Worm (Caenorhabditis elegans) whole organism, L3 larva: ENCODE results near the gene meg-2.

Source experiments
- R02D3.7 ChIP-seq: fragments of 150-350 bp; optimal IDR thresholded peaks from 2 replicates; lab custom pipeline; 2014; ENCODE audit warnings: missing biosample characterization, missing genetic modification characterization
- aly-2 ChIP-seq: fragments of 150-350 bp; optimal IDR thresholded peaks from 2 replicates; lab custom pipeline; 2014; ENCODE audit warnings: missing biosample characterization, missing genetic modification characterization
- ama-1 ChIP-seq: fragments of 150-350 bp; optimal IDR thresholded peaks from 2 replicates; lab custom pipeline; 2018
- ceh-28 ChIP-seq: fragments of 150-350 bp; optimal IDR thresholded peaks from 2 replicates; lab custom pipeline; 2014; ENCODE audit warnings: missing biosample characterization, missing genetic modification reagents, missing genetic modification characterization
- ceh-82 ChIP-seq: fragments of 150-350 bp; optimal IDR thresholded peaks from 2 replicates; lab custom pipeline; 2014; ENCODE audit warnings: missing biosample characterization, missing genetic modification characterization
- daf-12 ChIP-seq: fragments of 150-350 bp; optimal IDR thresholded peaks from 2 replicates; lab custom pipeline; 2014; ENCODE audit warnings: missing biosample characterization, missing genetic modification reagents, missing genetic modification characterization
- egl-27 ChIP-seq: sonication (generic microtip); optimal IDR thresholded peaks from 4 replicates; lab custom pipeline; 2017; ENCODE audit warnings: missing biosample characterization, missing genetic modification reagents, missing genetic modification characterization
- egl-5 ChIP-seq: fragments of 150-350 bp; optimal IDR thresholded peaks from 2 replicates; lab custom pipeline; 2017; ENCODE audit warnings: missing biosample characterization, missing genetic modification reagents, missing genetic modification characterization, inconsistent platforms
- elt-1 ChIP-seq: fragments of 150-350 bp; optimal IDR thresholded peaks from 2 replicates; lab custom pipeline; 2014; ENCODE audit warnings: missing biosample characterization, missing genetic modification characterization
- elt-2 ChIP-seq: sonication (generic microtip); optimal IDR thresholded peaks from 2 replicates; lab custom pipeline; 2016; ENCODE audit warnings: missing genetic modification reagents, mild to moderate bottlenecking, missing genetic modification characterization, missing compliant biosample characterization
- fkh-10 ChIP-seq: sonication (generic microtip); optimal IDR thresholded peaks from 2 replicates; lab custom pipeline; 2017; ENCODE audit warnings: missing biosample characterization, missing genetic modification reagents, missing genetic modification characterization
- hmg-11 ChIP-seq: sonication (generic microtip); optimal IDR thresholded peaks from 2 replicates; lab custom pipeline; 2016; ENCODE audit warnings: missing genetic modification characterization, missing compliant biosample characterization
- jun-1 ChIP-seq: fragments of 150-350 bp; optimal IDR thresholded peaks from 2 replicates; lab custom pipeline; 2014; ENCODE audit warnings: missing biosample characterization, missing genetic modification reagents, missing genetic modification characterization
- lin-15B ChIP-seq: fragments of 150-350 bp; optimal IDR thresholded peaks from 2 replicates; lab custom pipeline; 2014; ENCODE audit warnings: missing biosample characterization, missing genetic modification characterization
- lin-39 ChIP-seq: fragments of 150-350 bp; optimal IDR thresholded peaks from 2 replicates; lab custom pipeline; 2018; ENCODE audit warnings: missing biosample characterization, missing genetic modification reagents, missing genetic modification characterization
- mdl-1 ChIP-seq: fragments of 150-350 bp; optimal IDR thresholded peaks from 2 replicates; lab custom pipeline; 2014; ENCODE audit warnings: missing biosample characterization, missing genetic modification characterization
- nfya-1 ChIP-seq: sonication (generic microtip); optimal IDR thresholded peaks from 2 replicates; lab custom pipeline; 2017; ENCODE audit warnings: missing genetic modification characterization, mild to moderate bottlenecking, missing compliant biosample characterization, antibody characterized with exemption, moderate library complexity; ENCODE audit not compliant: insufficient read depth
- nhr-11 ChIP-seq: fragments of 150-350 bp; optimal IDR thresholded peaks from 2 replicates; lab custom pipeline; 2014; ENCODE audit warnings: missing biosample characterization, missing genetic modification characterization
- nhr-12 ChIP-seq: fragments of 150-350 bp; optimal IDR thresholded peaks from 2 replicates; lab custom pipeline; 2014; ENCODE audit warnings: missing biosample characterization, missing genetic modification characterization
- nhr-23 ChIP-seq: fragments of 150-350 bp; optimal IDR thresholded peaks from 2 replicates; lab custom pipeline; 2014; ENCODE audit warnings: missing biosample characterization, missing genetic modification reagents, missing genetic modification characterization
- nhr-237 ChIP-seq: fragments of 150-350 bp; optimal IDR thresholded peaks from 2 replicates; lab custom pipeline; 2014; ENCODE audit warnings: missing biosample characterization, missing genetic modification characterization
- nhr-25 ChIP-seq: sonication (generic microtip); optimal IDR thresholded peaks from 2 replicates; lab custom pipeline; 2017; ENCODE audit warnings: missing biosample characterization, missing genetic modification characterization
- nhr-28 ChIP-seq: fragments of 150-350 bp; optimal IDR thresholded peaks from 2 replicates; lab custom pipeline; 2014; ENCODE audit warnings: missing biosample characterization, missing genetic modification characterization
- nhr-43 ChIP-seq: sonication (generic microtip); optimal IDR thresholded peaks from 2 replicates; lab custom pipeline; 2016; ENCODE audit warnings: mild to moderate bottlenecking, missing genetic modification characterization, missing compliant biosample characterization; ENCODE audit not compliant: poor library complexity, severe bottlenecking
- nhr-76 ChIP-seq: fragments of 150-350 bp; sonication (generic microtip); optimal IDR thresholded peaks from 5 replicates; lab custom pipeline; 2014; ENCODE audit warnings: missing biosample characterization, missing genetic modification characterization
- nhr-77 ChIP-seq: fragments of 150-350 bp; optimal IDR thresholded peaks from 2 replicates; lab custom pipeline; 2014; ENCODE audit warnings: missing biosample characterization, missing genetic modification characterization
- pha-4 ChIP-seq: fragments of 150-350 bp; optimal IDR thresholded peaks from 2 replicates; lab custom pipeline; 2014; ENCODE audit warnings: missing biosample characterization, missing genetic modification reagents, missing genetic modification characterization
- pqm-1 ChIP-seq: fragments of 150-350 bp; optimal IDR thresholded peaks from 2 replicates; lab custom pipeline; 2017; ENCODE audit warnings: missing biosample characterization, missing genetic modification characterization, inconsistent platforms
- sea-2 ChIP-seq: fragments of 150-350 bp; sonication (generic microtip); optimal IDR thresholded peaks from 4 replicates; lab custom pipeline; 2014; ENCODE audit warnings: missing biosample characterization, missing genetic modification reagents, missing genetic modification characterization
- skn-1 ChIP-seq: fragments of 150-350 bp; optimal IDR thresholded peaks from 2 replicates; lab custom pipeline; 2014; ENCODE audit warnings: missing biosample characterization, missing genetic modification characterization
- snpc-4 ChIP-seq: fragments of 150-350 bp; optimal IDR thresholded peaks from 2 replicates; lab custom pipeline; 2014; ENCODE audit warnings: missing biosample characterization, missing genetic modification characterization
- tbx-2 ChIP-seq: sonication (generic microtip); optimal IDR thresholded peaks from 2 replicates; lab custom pipeline; 2016; ENCODE audit warnings: mild to moderate bottlenecking, missing genetic modification characterization, missing compliant biosample characterization
- unc-39 ChIP-seq: sonication (generic microtip); optimal IDR thresholded peaks from 4 replicates; lab custom pipeline; 2017; ENCODE audit warnings: missing biosample characterization, missing genetic modification characterization
- unc-62 ChIP-seq: fragments of 150-350 bp; sonication (generic microtip); optimal IDR thresholded peaks from 4 replicates; lab custom pipeline; 2014; ENCODE audit warnings: missing biosample characterization, missing genetic modification reagents, missing genetic modification characterization
- zag-1 ChIP-seq: fragments of 150-350 bp; optimal IDR thresholded peaks from 2 replicates; lab custom pipeline; 2014; ENCODE audit warnings: missing biosample characterization, missing genetic modification characterization
- ztf-11 ChIP-seq: fragments of 150-350 bp; optimal IDR thresholded peaks from 2 replicates; lab custom pipeline; 2014; ENCODE audit warnings: missing biosample characterization, missing genetic modification characterization
- ztf-4 ChIP-seq: fragments of 150-350 bp; optimal IDR thresholded peaks from 2 replicates; lab custom pipeline; 2014; ENCODE audit warnings: missing biosample characterization, missing genetic modification characterization

The meg-2 gene

DNA sequence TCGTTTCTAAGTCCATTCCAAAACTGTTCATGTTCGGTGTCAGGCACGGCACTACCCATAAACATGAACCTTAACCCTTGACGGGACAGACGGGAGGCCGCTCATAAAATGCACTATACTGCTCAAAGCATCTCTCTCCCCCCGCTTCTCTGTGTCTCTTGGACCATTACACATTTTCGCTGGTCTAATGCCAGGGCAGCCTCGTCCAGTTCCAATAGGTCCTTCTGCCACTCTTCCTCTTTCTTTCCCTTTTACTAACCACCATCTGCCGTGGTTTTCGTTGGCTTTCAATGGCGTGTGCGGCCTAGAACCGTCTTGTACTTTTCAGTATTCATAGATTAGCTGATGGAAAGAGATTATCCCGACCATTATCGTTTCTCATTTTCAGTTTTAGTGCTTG, 22.2 kb upstream of the meg-2 start:
- TF ChIP-seq lin-39 (peak; percentile 53), lin-15B (no peak), egl-5 (peak; percentile 51), hmg-11 (tag; lab: Kevin White, UChicago) (peak; percentile 65)

DNA sequence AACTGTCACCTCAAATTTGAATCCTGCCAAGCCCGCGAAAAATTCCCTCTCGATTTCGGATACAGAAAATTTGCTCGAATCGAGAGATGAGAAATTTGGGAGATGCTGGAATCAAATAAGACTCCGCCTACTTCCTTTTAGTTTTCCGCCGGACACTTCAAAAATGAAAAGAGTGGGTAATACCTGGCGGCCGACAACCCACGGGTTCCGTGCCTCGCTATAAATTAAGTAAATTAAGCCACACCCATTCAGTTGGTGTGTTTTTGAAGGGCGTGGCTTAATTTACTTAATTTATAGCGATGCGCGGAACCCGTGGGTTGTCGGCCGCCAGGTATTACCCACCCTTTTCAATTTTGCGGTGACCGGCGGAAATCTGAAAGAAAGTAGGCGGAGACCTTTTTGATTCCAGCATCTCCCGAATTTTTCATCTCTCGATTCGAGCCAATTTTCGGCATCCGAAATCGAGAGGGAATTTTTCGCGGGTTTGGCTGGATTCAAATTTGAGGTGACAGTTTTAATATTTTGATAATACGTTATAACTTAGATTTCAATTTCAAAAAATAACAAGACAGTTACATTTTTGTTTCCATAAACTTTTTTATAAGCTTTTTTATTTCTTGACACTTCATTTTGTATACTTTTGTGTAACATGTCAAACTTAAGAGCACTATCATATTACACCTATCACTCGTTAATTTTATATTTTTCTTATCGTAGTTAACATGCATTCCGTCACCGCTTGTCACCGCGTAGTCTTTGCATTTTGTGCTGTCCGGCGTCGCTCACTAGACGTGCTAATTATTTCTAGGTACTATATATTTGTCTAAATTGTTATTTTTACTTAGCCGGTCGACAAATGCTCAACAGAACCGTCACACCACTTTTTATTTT, 21.0 kb upstream of the meg-2 start:
- peak; percentile 76 for TF ChIP-seq elt-2 (tag; lab: Kevin White, UChicago)
- peak; percentile 44 for TF ChIP-seq pqm-1 (tag; lab: Kevin White, UChicago)
- no peak for TF ChIP-seq nhr-23 (tag; lab: Kevin White, UChicago)

DNA sequence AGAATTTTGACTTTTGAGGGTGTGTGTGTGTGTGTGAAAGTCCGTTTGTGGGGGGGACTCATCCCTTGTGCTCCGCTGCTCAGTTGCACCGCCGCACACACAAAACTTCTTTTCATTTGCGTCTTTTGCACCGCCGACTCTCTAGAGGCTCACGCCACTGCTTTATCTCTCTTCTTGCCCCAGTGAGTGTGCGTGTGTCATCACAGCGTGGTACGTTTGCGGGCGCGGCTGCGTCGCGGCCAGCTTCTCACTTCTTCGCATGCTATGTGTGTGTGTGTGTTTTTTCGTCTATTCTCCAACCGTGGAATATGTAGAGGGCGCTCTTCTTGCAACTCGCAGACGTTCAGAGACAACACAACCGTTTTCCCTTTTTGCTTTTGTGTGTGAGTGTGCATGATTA, 19.6 kb upstream of the meg-2 start:
- TF ChIP-seq sea-2 (GFP tag; lab: Kevin White, UChicago) (no peak), unc-39 (no peak), mdl-1 (tag; lab: Kevin White, UChicago) (peak; percentile 36), nhr-28 (tag; lab: Kevin White, UChicago) (no peak), lin-39 (peak; percentile 94), unc-62 (GFP tag; lab: Kevin White, UChicago) (peak; percentile 31), aly-2 (tag; lab: Kevin White, UChicago) (no peak), nhr-43 (tag; lab: Kevin White, UChicago) (no peak), R02D3.7 (peak; percentile 21), snpc-4 (tag; lab: Kevin White, UChicago) (peak; percentile 84), pha-4 (tag; lab: Kevin White, UChicago) (peak; percentile 32), elt-2 (tag; lab: Kevin White, UChicago) (peak; percentile 23), fkh-10 (GFP tag; lab: Kevin White, UChicago) (peak; percentile 58), nhr-12 (tag; lab: Kevin White, UChicago) (no peak), hmg-11 (tag; lab: Kevin White, UChicago) (peak; percentile 92), lin-15B (peak; percentile 65), egl-27 (no peak), nfya-1 (tag; lab: Kevin White, UChicago) (peak; percentile 83), nhr-25 (no peak), egl-5 (no peak), elt-1 (tag; lab: Kevin White, UChicago) (no peak), nhr-237 (tag; lab: Kevin White, UChicago) (no peak), tbx-2 (peak; percentile 50), nhr-77 (tag; lab: Kevin White, UChicago) (no peak)

DNA sequence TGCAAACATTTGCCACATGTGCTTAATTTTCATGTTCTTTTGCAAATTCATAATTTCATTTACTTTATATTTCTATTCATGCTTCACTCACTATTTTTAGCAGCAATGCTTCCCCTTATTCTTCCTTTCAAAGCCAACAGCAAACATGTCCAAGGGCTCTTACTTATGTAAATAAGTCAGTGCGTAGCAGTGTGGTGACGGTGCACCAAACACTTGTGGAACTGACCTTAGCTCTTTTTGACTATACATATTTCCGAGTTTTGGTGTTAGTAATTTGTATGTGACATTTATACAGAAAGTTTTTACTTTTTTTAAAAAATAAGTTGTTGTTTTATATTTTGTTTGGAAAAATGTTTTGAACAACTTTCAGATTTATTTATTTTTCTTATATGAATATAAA, 19.2 kb upstream of the meg-2 start:
- TF ChIP-seq nhr-76 (tag; lab: Kevin White, UChicago) = no peak
- TF ChIP-seq elt-1 (tag; lab: Kevin White, UChicago) = no peak
- no peak for TF ChIP-seq ama-1 (lab: Kevin White, UChicago)
- TF ChIP-seq tbx-2 = no peak
- no peak for TF ChIP-seq unc-62 (GFP tag; lab: Kevin White, UChicago)
- TF ChIP-seq skn-1 (tag; lab: Kevin White, UChicago) = no peak
- no peak for TF ChIP-seq egl-5
- TF ChIP-seq nhr-11 (tag; lab: Kevin White, UChicago) = no peak
- no peak for TF ChIP-seq nhr-25
- no peak for TF ChIP-seq daf-12 (tag; lab: Kevin White, UChicago)
- TF ChIP-seq elt-2 (tag; lab: Kevin White, UChicago) = no peak
- no peak for TF ChIP-seq ztf-11 (tag; lab: Kevin White, UChicago)
- no peak for TF ChIP-seq aly-2 (tag; lab: Kevin White, UChicago)
- no peak for TF ChIP-seq nfya-1 (tag; lab: Kevin White, UChicago)
- TF ChIP-seq sea-2 (GFP tag; lab: Kevin White, UChicago) = no peak

DNA sequence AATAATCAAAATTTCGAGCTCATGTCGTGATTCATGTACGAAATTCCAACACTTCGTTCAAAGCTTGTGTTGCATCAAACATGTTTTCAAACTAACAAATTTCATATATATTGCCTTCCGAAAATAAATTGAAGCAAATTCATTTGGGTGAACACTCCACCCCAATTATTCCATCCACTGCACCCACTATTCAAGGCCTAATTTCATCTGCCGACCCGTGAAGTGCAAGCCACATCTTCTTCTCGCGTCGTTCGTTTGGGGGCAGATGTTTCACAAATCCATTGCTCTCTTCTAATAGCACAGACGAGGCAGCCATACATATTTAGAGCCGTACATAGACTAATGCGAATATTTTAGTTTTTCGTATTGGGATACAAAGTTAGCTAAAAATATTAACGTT, 18.3 kb upstream of the meg-2 start:
- TF ChIP-seq ztf-4 (tag; lab: Kevin White, UChicago) (no peak), zag-1 (tag; lab: Kevin White, UChicago) (no peak), fkh-10 (GFP tag; lab: Kevin White, UChicago) (no peak), nfya-1 (tag; lab: Kevin White, UChicago) (no peak), lin-15B (no peak), daf-12 (tag; lab: Kevin White, UChicago) (no peak), nhr-76 (tag; lab: Kevin White, UChicago) (no peak), jun-1 (tag; lab: Kevin White, UChicago) (no peak), unc-39 (no peak), ceh-28 (tag; lab: Kevin White, UChicago) (no peak), nhr-11 (tag; lab: Kevin White, UChicago) (no peak), nhr-28 (tag; lab: Kevin White, UChicago) (no peak), elt-2 (tag; lab: Kevin White, UChicago) (no peak), ceh-82 (no peak), lin-39 (no peak)
